Worm (Caenorhabditis elegans) whole organism, late embryonic: ENCODE results near the gene Y48C3A.5.

Source experiments
- C08G9.2 ChIP-seq: sonication (generic microtip); optimal IDR thresholded peaks from 2 replicates; lab custom pipeline; 2016; ENCODE audit warnings: mild to moderate bottlenecking, missing genetic modification characterization, moderate library complexity, missing compliant biosample characterization
- K09A11.1 ChIP-seq: sonication (generic microtip); optimal IDR thresholded peaks from 2 replicates; lab custom pipeline; 2017; ENCODE audit warnings: antibody characterized with exemption, mild to moderate bottlenecking, missing genetic modification characterization, missing compliant biosample characterization; ENCODE audit not compliant: insufficient read depth
- Y22D7AL.16 ChIP-seq: sonication (generic microtip); optimal IDR thresholded peaks from 2 replicates; lab custom pipeline; 2016; ENCODE audit warnings: missing genetic modification characterization, missing compliant biosample characterization
- ahr-1 ChIP-seq: sonication (generic microtip); optimal IDR thresholded peaks from 2 replicates; lab custom pipeline; 2016; ENCODE audit warnings: missing genetic modification characterization, missing compliant biosample characterization
- ceh-14 ChIP-seq: sonication (generic microtip); optimal IDR thresholded peaks from 2 replicates; lab custom pipeline; 2016; ENCODE audit warnings: missing genotype, missing genetic modification characterization, missing compliant biosample characterization
- ceh-18 ChIP-seq: sonication (generic microtip); optimal IDR thresholded peaks from 2 replicates; lab custom pipeline; 2016; ENCODE audit warnings: missing genetic modification characterization, missing compliant biosample characterization
- ceh-22 ChIP-seq: sonication (generic microtip); optimal IDR thresholded peaks from 2 replicates; lab custom pipeline; 2017; ENCODE audit warnings: missing biosample characterization, missing genetic modification characterization
- ceh-24 ChIP-seq: sonication (generic microtip); optimal IDR thresholded peaks from 2 replicates; lab custom pipeline; 2016; ENCODE audit warnings: mild to moderate bottlenecking, missing genetic modification characterization, missing compliant biosample characterization
- ceh-31 ChIP-seq: sonication (generic microtip); optimal IDR thresholded peaks from 2 replicates; lab custom pipeline; 2016; ENCODE audit warnings: missing genetic modification characterization, missing compliant biosample characterization
- ceh-34 ChIP-seq: sonication (generic microtip); optimal IDR thresholded peaks from 2 replicates; lab custom pipeline; 2016; ENCODE audit warnings: mild to moderate bottlenecking, missing genetic modification characterization, missing compliant biosample characterization
- ceh-45 ChIP-seq: fragments of 200-800 bp; sonication (Bioruptor generic); IDR thresholded peaks from 2 replicates; pipeline ENCODE4 v1.3.6; 2022; ENCODE audit warnings: missing genetic modification reagents, missing genetic modification characterization, missing compliant biosample characterization
- ceh-48 ChIP-seq: sonication (generic microtip); optimal IDR thresholded peaks from 2 replicates; lab custom pipeline; 2016; ENCODE audit warnings: missing genetic modification characterization, inconsistent platforms, missing compliant biosample characterization
- ceh-6 ChIP-seq: fragments of 200-800 bp; sonication (Bioruptor generic); optimal IDR thresholded peaks from 2 replicates; lab custom pipeline; 2018; ENCODE audit warnings: mild to moderate bottlenecking, missing genetic modification characterization, missing compliant biosample characterization
- ceh-9 ChIP-seq: sonication (generic microtip); optimal IDR thresholded peaks from 2 replicates; lab custom pipeline; 2016; ENCODE audit warnings: mild to moderate bottlenecking, missing genetic modification characterization, inconsistent platforms, missing compliant biosample characterization
- dmd-4 ChIP-seq: sonication (generic microtip); optimal IDR thresholded peaks from 2 replicates; lab custom pipeline; 2016; ENCODE audit warnings: borderline replicate concordance, missing genetic modification characterization, missing compliant biosample characterization
- dve-1 ChIP-seq: sonication (generic microtip); optimal IDR thresholded peaks from 2 replicates; lab custom pipeline; 2017; ENCODE audit warnings: antibody characterized with exemption, mild to moderate bottlenecking, missing genetic modification characterization, missing compliant biosample characterization
- elt-2 ChIP-seq: sonication (generic microtip); optimal IDR thresholded peaks from 2 replicates; lab custom pipeline; 2016; ENCODE audit warnings: missing genetic modification reagents, missing genetic modification characterization, missing compliant biosample characterization
- elt-4 ChIP-seq: sonication (generic microtip); optimal IDR thresholded peaks from 2 replicates; lab custom pipeline; 2016; ENCODE audit warnings: missing genetic modification characterization, missing compliant biosample characterization
- ets-4 ChIP-seq: sonication (generic microtip); optimal IDR thresholded peaks from 2 replicates; lab custom pipeline; 2016; ENCODE audit warnings: missing genetic modification characterization, missing compliant biosample characterization
- eyg-1 ChIP-seq: sonication (generic microtip); optimal IDR thresholded peaks from 2 replicates; lab custom pipeline; 2016; ENCODE audit warnings: missing genotype, missing genetic modification characterization, missing compliant biosample characterization
- fax-1 ChIP-seq: sonication (generic microtip); optimal IDR thresholded peaks from 2 replicates; lab custom pipeline; 2016; ENCODE audit warnings: missing genotype, missing genetic modification characterization, missing compliant biosample characterization
- fkh-6 ChIP-seq: sonication (generic microtip); optimal IDR thresholded peaks from 2 replicates; lab custom pipeline; 2016; ENCODE audit warnings: missing genetic modification characterization, missing compliant biosample characterization
- hlh-13 ChIP-seq: fragments of 200-800 bp; sonication (Bioruptor generic); optimal IDR thresholded peaks from 2 replicates; lab custom pipeline; 2018; ENCODE audit warnings: mild to moderate bottlenecking, missing genetic modification characterization, missing compliant biosample characterization
- hlh-15 ChIP-seq: sonication (generic microtip); optimal IDR thresholded peaks from 2 replicates; lab custom pipeline; 2016; ENCODE audit warnings: missing genetic modification characterization, missing compliant biosample characterization
- hlh-30 ChIP-seq: sonication (generic microtip); optimal IDR thresholded peaks from 2 replicates; lab custom pipeline; 2017; ENCODE audit warnings: antibody characterized with exemption, missing genetic modification characterization, missing compliant biosample characterization; ENCODE audit not compliant: insufficient read depth
- hlh-6 ChIP-seq: sonication (generic microtip); optimal IDR thresholded peaks from 2 replicates; lab custom pipeline; 2016; ENCODE audit warnings: missing genotype, missing genetic modification characterization, missing compliant biosample characterization
- lim-6 ChIP-seq: sonication (generic microtip); optimal IDR thresholded peaks from 2 replicates; lab custom pipeline; 2016; ENCODE audit warnings: missing genetic modification characterization, missing compliant biosample characterization
- madf-2 ChIP-seq: sonication (generic microtip); optimal IDR thresholded peaks from 2 replicates; lab custom pipeline; 2017; ENCODE audit warnings: missing genetic modification characterization, missing compliant biosample characterization
- mec-3 ChIP-seq: sonication (generic microtip); optimal IDR thresholded peaks from 2 replicates; lab custom pipeline; 2016; ENCODE audit warnings: borderline replicate concordance, missing genetic modification characterization, missing compliant biosample characterization
- nfya-1 ChIP-seq: sonication (generic microtip); optimal IDR thresholded peaks from 2 replicates; lab custom pipeline; 2017; ENCODE audit warnings: missing genetic modification characterization, mild to moderate bottlenecking, missing compliant biosample characterization, antibody characterized with exemption, moderate library complexity
- nhr-11 ChIP-seq: fragments of 150-350 bp; optimal IDR thresholded peaks from 2 replicates; lab custom pipeline; 2014; ENCODE audit warnings: missing biosample characterization, missing genetic modification characterization
- nhr-232 ChIP-seq: sonication (generic microtip); optimal IDR thresholded peaks from 2 replicates; lab custom pipeline; 2016; ENCODE audit warnings: missing genetic modification characterization, missing compliant biosample characterization
- npax-4 ChIP-seq: sonication (generic microtip); optimal IDR thresholded peaks from 2 replicates; lab custom pipeline; 2016; ENCODE audit warnings: missing genetic modification characterization, missing compliant biosample characterization
- odd-2 ChIP-seq: sonication (generic microtip); optimal IDR thresholded peaks from 2 replicates; lab custom pipeline; 2017; ENCODE audit warnings: antibody characterized with exemption, mild to moderate bottlenecking, missing genetic modification characterization, missing compliant biosample characterization
- pat-9 ChIP-seq: fragments of 200-800 bp; sonication (Bioruptor generic); optimal IDR thresholded peaks from 2 replicates; lab custom pipeline; 2018; ENCODE audit warnings: mild to moderate bottlenecking, missing genetic modification characterization, moderate library complexity, missing compliant biosample characterization
- pax-1 ChIP-seq: fragments of 150-350 bp; optimal IDR thresholded peaks from 2 replicates; lab custom pipeline; 2014; ENCODE audit warnings: missing biosample characterization, missing genetic modification characterization
- pha-2 ChIP-seq: sonication (generic microtip); optimal IDR thresholded peaks from 2 replicates; lab custom pipeline; 2017; ENCODE audit warnings: mild to moderate bottlenecking, missing genetic modification characterization, missing compliant biosample characterization
- pha-4 ChIP-seq: fragments of 150-350 bp; optimal IDR thresholded peaks from 2 replicates; lab custom pipeline; 2018; ENCODE audit warnings: missing biosample characterization, missing genetic modification reagents, missing genetic modification characterization
- pqm-1 ChIP-seq: sonication (generic microtip); optimal IDR thresholded peaks from 2 replicates; lab custom pipeline; 2016; ENCODE audit warnings: missing genetic modification characterization, missing compliant biosample characterization
- pros-1 ChIP-seq: fragments of 150-350 bp; optimal IDR thresholded peaks from 2 replicates; lab custom pipeline; 2014; ENCODE audit warnings: missing biosample characterization, missing genetic modification reagents, missing genetic modification characterization
- ref-2 ChIP-seq: sonication (generic microtip); optimal IDR thresholded peaks from 2 replicates; lab custom pipeline; 2016; ENCODE audit warnings: missing genetic modification characterization, missing compliant biosample characterization
- rnt-1 ChIP-seq: sonication (generic microtip); optimal IDR thresholded peaks from 2 replicates; lab custom pipeline; 2016; ENCODE audit warnings: missing genetic modification characterization, missing compliant biosample characterization
- sox-4 ChIP-seq: sonication (generic microtip); optimal IDR thresholded peaks from 2 replicates; lab custom pipeline; 2017; ENCODE audit warnings: mild to moderate bottlenecking, missing genetic modification characterization, inconsistent platforms, missing compliant biosample characterization
- tbx-2 ChIP-seq: sonication (generic microtip); optimal IDR thresholded peaks from 2 replicates; lab custom pipeline; 2016; ENCODE audit warnings: missing genetic modification characterization, missing compliant biosample characterization
- ttx-3 ChIP-seq: sonication (generic microtip); optimal IDR thresholded peaks from 2 replicates; lab custom pipeline; 2016; ENCODE audit warnings: missing genetic modification reagents, missing genetic modification characterization, missing compliant biosample characterization
- unc-55 ChIP-seq: sonication (generic microtip); optimal IDR thresholded peaks from 2 replicates; lab custom pipeline; 2017; ENCODE audit warnings: missing biosample characterization, missing genetic modification reagents, missing genetic modification characterization
- unc-86 ChIP-seq: sonication (generic microtip); optimal IDR thresholded peaks from 2 replicates; lab custom pipeline; 2016; ENCODE audit warnings: missing genetic modification characterization, missing compliant biosample characterization

The Y48C3A.5 gene

ce11 chrII:13290518-13291286, 19.8 kb downstream of the Y48C3A.5 start:
- TF ChIP-seq K09A11.1 (no peak), ceh-24 (tag; lab: Kevin White, UChicago) (no peak), pax-1 (tag; lab: Kevin White, UChicago) (no peak), rnt-1 (tag; lab: Kevin White, UChicago) (no peak), ceh-48 (tag; lab: Kevin White, UChicago) (no peak), dve-1 (tag; lab: Kevin White, UChicago) (no peak), nhr-11 (tag; lab: Kevin White, UChicago) (no peak), nhr-232 (tag; lab: Kevin White, UChicago) (no peak), Y22D7AL.16 (tag; lab: Kevin White, UChicago) (no peak)

- TF ChIP-seq tbx-2 (peak; percentile 81), hlh-30 (peak; percentile 70), ets-4 (peak; percentile 37), ceh-22 (peak; percentile 83), unc-55 (GFP tag; lab: Kevin White, UChicago) (peak; percentile 66), pha-4 (tag; lab: Kevin White, UChicago) (no peak), nhr-232 (tag; lab: Kevin White, UChicago) (no peak), fax-1 (tag; lab: Kevin White, UChicago) (no peak), elt-4 (tag; lab: Kevin White, UChicago) (no peak), K09A11.1 (peak; percentile 58), ref-2 (tag; lab: Kevin White, UChicago) (peak; percentile 84), ceh-48 (tag; lab: Kevin White, UChicago) (no peak), pat-9 (peak; percentile 25), nfya-1 (tag; lab: Kevin White, UChicago) (peak; percentile 44), ttx-3 (tag; lab: Kevin White, UChicago) (no peak), npax-4 (tag; lab: Kevin White, UChicago) (no peak), hlh-15 (tag; lab: Kevin White, UChicago) (no peak), lim-6 (tag; lab: Kevin White, UChicago) (no peak), pax-1 (tag; lab: Kevin White, UChicago) (no peak), ceh-34 (tag; lab: Kevin White, UChicago) (peak; percentile 63), ceh-14 (tag; lab: Kevin White, UChicago) (peak; percentile 0), elt-2 (no peak), mec-3 (tag; lab: Kevin White, UChicago) (no peak), hlh-13 (no peak), hlh-6 (tag; lab: Kevin White, UChicago) (no peak), fkh-6 (tag; lab: Kevin White, UChicago) (no peak), pqm-1 (tag; lab: Kevin White, UChicago) (no peak), sox-4 (no peak), ceh-31 (peak; percentile 72), ceh-9 (tag; lab: Kevin White, UChicago) (no peak), ceh-45 (no peak), pros-1 (peak; percentile 47), pha-2 (tag; lab: Kevin White, UChicago) (peak; percentile 43), C08G9.2 (tag; lab: Kevin White, UChicago) (no peak), rnt-1 (tag; lab: Kevin White, UChicago) (peak; percentile 67), dmd-4 (tag; lab: Kevin White, UChicago) (no peak), ahr-1 (no peak), ceh-18 (tag; lab: Kevin White, UChicago) (peak; percentile 71), ceh-6 (GFP tag; lab: Kevin White, UChicago) (no peak), odd-2 (no peak), eyg-1 (tag; lab: Kevin White, UChicago) (no peak), madf-2 (tag; lab: Kevin White, UChicago) (no peak), unc-86 (tag; lab: Kevin White, UChicago) (no peak), dve-1 (tag; lab: Kevin White, UChicago) (peak; percentile 48)
These were observed 20.7 kb downstream of the Y48C3A.5 start for ce11 chrII:13291406-13292124.
